Worm (Caenorhabditis elegans): ENCODE data around the gene lst-4.

The lst-4 gene

ce11 chrIV:14069760-14070159 is at the start of gene lst-4:
lst-4 (minus strand) TSS chrIV:14069860.
- TF ChIP-seq flt-1 (GFP tag; IDR thresholded peaks at IDR 0.05) (no peak), ceh-13 (GFP tag; optimal IDR thresholded peaks at IDR 0.05) (no peak), pes-1 (GFP tag; IDR thresholded peaks at IDR 0.05) (no peak), hmg-4 (GFP tag; optimal IDR thresholded peaks at IDR 0.05) (no peak), B0310.2 (tag; optimal IDR thresholded peaks at IDR 0.05) (no peak), tbx-11 (GFP tag; IDR thresholded peaks at IDR 0.05) (no peak), hnd-1 (tag; optimal IDR thresholded peaks at IDR 0.05) (no peak), aly-1 (tag; optimal IDR thresholded peaks at IDR 0.05) (no peak), tbx-37 (GFP tag; conservative IDR thresholded peaks at IDR 0.05) (no peak), F13C5.2 (tag; optimal IDR thresholded peaks at IDR 0.05) (no peak), ets-7 (tag; optimal IDR thresholded peaks at IDR 0.05) (no peak), hmbx-1 (tag; optimal IDR thresholded peaks at IDR 0.05) (no peak), tra-4 (tag; optimal IDR thresholded peaks at IDR 0.05) (no peak), ceh-36 (tag; optimal IDR thresholded peaks at IDR 0.05) (no peak), scrt-1 (GFP tag; IDR thresholded peaks at IDR 0.05) (no peak), sea-1 (GFP tag; conservative IDR thresholded peaks at IDR 0.05) (no peak), ama-1 (optimal IDR thresholded peaks at IDR 0.05) (no peak)

- TF ChIP-seq hmg-4 (GFP tag; optimal IDR thresholded peaks at IDR 0.05) (no peak), pes-1 (GFP tag; IDR thresholded peaks at IDR 0.05) (no peak), tbx-37 (GFP tag; conservative IDR thresholded peaks at IDR 0.05) (no peak), ceh-13 (GFP tag; optimal IDR thresholded peaks at IDR 0.05) (no peak), ets-7 (tag; optimal IDR thresholded peaks at IDR 0.05) (no peak), flt-1 (GFP tag; IDR thresholded peaks at IDR 0.05) (no peak), ama-1 (optimal IDR thresholded peaks at IDR 0.05) (no peak), B0310.2 (tag; optimal IDR thresholded peaks at IDR 0.05) (no peak)
Observed at ce11 chrIV:14119327-14119726, 49.7 kb upstream of the lst-4 start.

- no peak for TF ChIP-seq ceh-13 (GFP tag; optimal IDR thresholded peaks at IDR 0.05)
- no peak for TF ChIP-seq ceh-36 (tag; optimal IDR thresholded peaks at IDR 0.05)
- no peak for TF ChIP-seq sea-1 (GFP tag; conservative IDR thresholded peaks at IDR 0.05)
- no peak for TF ChIP-seq tbx-37 (GFP tag; conservative IDR thresholded peaks at IDR 0.05)
- no peak for TF ChIP-seq hnd-1 (tag; optimal IDR thresholded peaks at IDR 0.05)
- no peak for TF ChIP-seq tbx-11 (GFP tag; IDR thresholded peaks at IDR 0.05)
- TF ChIP-seq flt-1 (GFP tag; IDR thresholded peaks at IDR 0.05): no peak
- TF ChIP-seq B0310.2 (tag; optimal IDR thresholded peaks at IDR 0.05): no peak
- TF ChIP-seq scrt-1 (GFP tag; IDR thresholded peaks at IDR 0.05): no peak
- TF ChIP-seq tra-4 (tag; optimal IDR thresholded peaks at IDR 0.05): no peak
- TF ChIP-seq F13C5.2 (tag; optimal IDR thresholded peaks at IDR 0.05): no peak
- no peak for TF ChIP-seq pes-1 (GFP tag; IDR thresholded peaks at IDR 0.05)
- no peak for TF ChIP-seq hmbx-1 (tag; optimal IDR thresholded peaks at IDR 0.05)
- no peak for TF ChIP-seq hmg-4 (GFP tag; optimal IDR thresholded peaks at IDR 0.05)
Observed at ce11 chrIV:14115556-14115955, 45.9 kb upstream of the lst-4 start.

- no peak for TF ChIP-seq ets-7 (tag; optimal IDR thresholded peaks at IDR 0.05)
- no peak for TF ChIP-seq tbx-11 (GFP tag; IDR thresholded peaks at IDR 0.05)
- TF ChIP-seq ceh-36 (tag; optimal IDR thresholded peaks at IDR 0.05): no peak
- TF ChIP-seq pes-1 (GFP tag; IDR thresholded peaks at IDR 0.05): no peak
- TF ChIP-seq flt-1 (GFP tag; IDR thresholded peaks at IDR 0.05): no peak
- TF ChIP-seq hmbx-1 (tag; optimal IDR thresholded peaks at IDR 0.05): no peak
- TF ChIP-seq ceh-13 (GFP tag; optimal IDR thresholded peaks at IDR 0.05): no peak
- no peak for TF ChIP-seq scrt-1 (GFP tag; IDR thresholded peaks at IDR 0.05)
- TF ChIP-seq tra-4 (tag; optimal IDR thresholded peaks at IDR 0.05): no peak
- no peak for TF ChIP-seq hnd-1 (tag; optimal IDR thresholded peaks at IDR 0.05)
- no peak for TF ChIP-seq sea-1 (GFP tag; conservative IDR thresholded peaks at IDR 0.05)
- TF ChIP-seq hmg-4 (GFP tag; optimal IDR thresholded peaks at IDR 0.05): no peak
- TF ChIP-seq F13C5.2 (tag; optimal IDR thresholded peaks at IDR 0.05): no peak
- TF ChIP-seq B0310.2 (tag; optimal IDR thresholded peaks at IDR 0.05): no peak
- no peak for TF ChIP-seq ama-1 (optimal IDR thresholded peaks at IDR 0.05)
Observed at ce11 chrIV:14115045-14115444, 45.4 kb upstream of the lst-4 start.

- TF ChIP-seq tbx-11 (GFP tag; IDR thresholded peaks at IDR 0.05) (no peak), scrt-1 (GFP tag; IDR thresholded peaks at IDR 0.05) (no peak), F13C5.2 (tag; optimal IDR thresholded peaks at IDR 0.05) (no peak), hnd-1 (tag; optimal IDR thresholded peaks at IDR 0.05) (no peak), sea-1 (GFP tag; conservative IDR thresholded peaks at IDR 0.05) (no peak), hmg-4 (GFP tag; optimal IDR thresholded peaks at IDR 0.05) (no peak), hmbx-1 (tag; optimal IDR thresholded peaks at IDR 0.05) (no peak), ama-1 (optimal IDR thresholded peaks at IDR 0.05) (no peak), aly-1 (tag; optimal IDR thresholded peaks at IDR 0.05) (no peak), flt-1 (GFP tag; IDR thresholded peaks at IDR 0.05) (no peak), ceh-36 (tag; optimal IDR thresholded peaks at IDR 0.05) (no peak), ets-7 (tag; optimal IDR thresholded peaks at IDR 0.05) (no peak), tbx-37 (GFP tag; conservative IDR thresholded peaks at IDR 0.05) (no peak), ceh-13 (GFP tag; optimal IDR thresholded peaks at IDR 0.05) (no peak), tra-4 (tag; optimal IDR thresholded peaks at IDR 0.05) (no peak), pes-1 (GFP tag; IDR thresholded peaks at IDR 0.05) (no peak), B0310.2 (tag; optimal IDR thresholded peaks at IDR 0.05) (no peak)
Observed at ce11 chrIV:14114357-14114756, 44.7 kb upstream of the lst-4 start.

ce11 chrIV:14113621-14114020 is 44.0 kb upstream of the lst-4 start:
- no peak for TF ChIP-seq sea-1 (GFP tag; conservative IDR thresholded peaks at IDR 0.05)
- TF ChIP-seq F13C5.2 (tag; optimal IDR thresholded peaks at IDR 0.05): no peak
- TF ChIP-seq tbx-11 (GFP tag; IDR thresholded peaks at IDR 0.05): no peak
- no peak for TF ChIP-seq aly-1 (tag; optimal IDR thresholded peaks at IDR 0.05)
- TF ChIP-seq tbx-37 (GFP tag; conservative IDR thresholded peaks at IDR 0.05): no peak
- TF ChIP-seq ets-7 (tag; optimal IDR thresholded peaks at IDR 0.05): no peak
- no peak for TF ChIP-seq B0310.2 (tag; optimal IDR thresholded peaks at IDR 0.05)
- TF ChIP-seq flt-1 (GFP tag; IDR thresholded peaks at IDR 0.05): no peak
- TF ChIP-seq pes-1 (GFP tag; IDR thresholded peaks at IDR 0.05): no peak
- TF ChIP-seq hmg-4 (GFP tag; optimal IDR thresholded peaks at IDR 0.05): no peak
- no peak for TF ChIP-seq hmbx-1 (tag; optimal IDR thresholded peaks at IDR 0.05)
- no peak for TF ChIP-seq ceh-36 (tag; optimal IDR thresholded peaks at IDR 0.05)
- no peak for TF ChIP-seq ama-1 (optimal IDR thresholded peaks at IDR 0.05)
- no peak for TF ChIP-seq scrt-1 (GFP tag; IDR thresholded peaks at IDR 0.05)
- no peak for TF ChIP-seq hnd-1 (tag; optimal IDR thresholded peaks at IDR 0.05)
- no peak for TF ChIP-seq ceh-13 (GFP tag; optimal IDR thresholded peaks at IDR 0.05)
- TF ChIP-seq tra-4 (tag; optimal IDR thresholded peaks at IDR 0.05): no peak

ce11 chrIV:14107647-14108046 is 38.0 kb upstream of the lst-4 start:
- TF ChIP-seq B0310.2 (tag; optimal IDR thresholded peaks at IDR 0.05): no peak
- TF ChIP-seq aly-1 (tag; optimal IDR thresholded peaks at IDR 0.05): no peak
- no peak for TF ChIP-seq ceh-13 (GFP tag; optimal IDR thresholded peaks at IDR 0.05)
- TF ChIP-seq hmbx-1 (tag; optimal IDR thresholded peaks at IDR 0.05): no peak
- TF ChIP-seq ceh-36 (tag; optimal IDR thresholded peaks at IDR 0.05): no peak
- TF ChIP-seq pes-1 (GFP tag; IDR thresholded peaks at IDR 0.05): no peak
- TF ChIP-seq hnd-1 (tag; optimal IDR thresholded peaks at IDR 0.05): no peak
- no peak for TF ChIP-seq F13C5.2 (tag; optimal IDR thresholded peaks at IDR 0.05)
- no peak for TF ChIP-seq tbx-37 (GFP tag; conservative IDR thresholded peaks at IDR 0.05)
- TF ChIP-seq tra-4 (tag; optimal IDR thresholded peaks at IDR 0.05): no peak
